Worm (Caenorhabditis elegans): ENCODE results near the gene pmpl-1.

- TF ChIP-seq snpc-4 (tag; optimal IDR thresholded peaks at IDR 0.05) = no peak
- no peak for TF ChIP-seq sma-9 (GFP tag; optimal IDR thresholded peaks at IDR 0.05)
- TF ChIP-seq sma-9 (tag; optimal IDR thresholded peaks at IDR 0.05) = no peak
- TF ChIP-seq ZK546.5 (tag; optimal IDR thresholded peaks at IDR 0.05) = no peak
- no peak for TF ChIP-seq unc-62 (GFP tag; optimal IDR thresholded peaks at IDR 0.05)
- no peak for TF ChIP-seq mdl-1 (tag; optimal IDR thresholded peaks at IDR 0.05)
Observed at ce11 chrX:3783659-3784058, 4.2 kb upstream of the pmpl-1 start.
